Fruit fly (Drosophila melanogaster): Measurements from ENCODE around the gene CG11970.
A peak's percentile ranks its signal among the peaks of the same experiment; 100 is the strongest.

DNA sequence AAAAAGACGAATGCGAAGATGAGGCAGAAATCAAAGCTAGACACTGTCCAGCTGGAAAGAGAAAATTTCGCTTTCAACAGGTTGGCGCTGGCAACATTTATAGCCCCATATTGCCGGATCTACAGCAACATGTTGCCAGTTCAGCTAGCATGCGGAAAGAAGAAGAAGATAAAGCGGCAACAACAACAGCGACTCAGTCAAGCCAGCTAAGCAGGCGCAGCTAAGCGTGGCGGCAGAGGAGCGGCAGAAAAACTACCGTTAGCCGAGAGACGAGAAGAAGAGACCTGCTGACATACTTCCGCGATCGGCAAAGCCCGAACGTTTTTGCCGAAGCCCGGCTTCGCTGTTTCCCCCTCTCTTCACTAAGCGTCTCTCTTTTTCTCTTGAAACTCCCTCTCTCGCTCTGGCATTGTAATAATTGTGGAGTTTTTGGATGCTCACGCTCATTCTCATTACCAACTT is 29.1 kb upstream of the CG11970 start:
- peak; percentile 17; the same call in 1 of the 3 replicates for TF ChIP-seq eg (GFP tag; IDR thresholded peaks at IDR 0.05)
- no peak for TF ChIP-seq OdsH (GFP tag; optimal IDR thresholded peaks at IDR 0.05)
- no peak for TF ChIP-seq acj6 (GFP tag; optimal IDR thresholded peaks at IDR 0.05)
